Worm (Caenorhabditis elegans) whole organism, young adult: ENCODE measurements around the gene ndub-8.

Source experiments
- B0019.2 ChIP-seq: fragments of 200-800 bp; sonication (Bioruptor generic); conservative IDR thresholded peaks from 2 replicates; pipeline ENCODE4 v1.3.6; 2022; ENCODE audit warnings: missing genetic modification reagents, missing genetic modification characterization, missing compliant biosample characterization
- F22D6.2 ChIP-seq: sonication (generic microtip); optimal IDR thresholded peaks from 2 replicates; lab custom pipeline; 2016; ENCODE audit warnings: mild to moderate bottlenecking, missing genetic modification characterization, missing compliant biosample characterization
- bed-1 ChIP-seq: fragments of 200-800 bp; sonication (Bioruptor generic); IDR thresholded peaks from 2 replicates; pipeline ENCODE4 v1.3.6; 2022; ENCODE audit warnings: missing genetic modification reagents, missing genetic modification characterization, missing compliant biosample characterization
- ceh-91 ChIP-seq: fragments of 200-800 bp; sonication (Bioruptor generic); IDR thresholded peaks from 2 replicates; pipeline ENCODE4 v1.3.6; 2022; ENCODE audit warnings: missing genetic modification reagents, missing genetic modification characterization, missing compliant biosample characterization
- fkh-3 ChIP-seq: sonication (generic microtip); optimal IDR thresholded peaks from 2 replicates; lab custom pipeline; 2016; ENCODE audit warnings: mild to moderate bottlenecking, missing genetic modification characterization, missing compliant biosample characterization
- gei-17 ChIP-seq: fragments of 200-800 bp; sonication (Bioruptor generic); optimal IDR thresholded peaks from 2 replicates; lab custom pipeline; 2018; ENCODE audit warnings: mild to moderate bottlenecking, missing genetic modification characterization, missing compliant biosample characterization
- hrde-1 ChIP-seq: sonication (generic microtip); optimal IDR thresholded peaks from 2 replicates; lab custom pipeline; 2016; ENCODE audit warnings: missing genetic modification characterization, mild to moderate bottlenecking, missing compliant biosample characterization, moderate library complexity, missing genotype, missing genetic modification reagents, borderline replicate concordance
- lin-35 ChIP-seq, 3 experiments: fragments of 150-350 bp in 2 of 3; sonication (generic microtip) in 1 of 3; optimal IDR thresholded peaks; 2 replicates each; lab custom pipeline; 2014 to 2018; ENCODE audit warnings: missing biosample characterization in 3 of 3, missing genetic modification characterization in 3 of 3, missing genetic modification reagents in 3 of 3
- lsy-27 ChIP-seq: sonication (generic microtip); optimal IDR thresholded peaks from 2 replicates; lab custom pipeline; 2017; ENCODE audit warnings: missing genetic modification characterization, mild to moderate bottlenecking, missing compliant biosample characterization, antibody characterized with exemption, missing genotype, borderline replicate concordance; ENCODE audit not compliant: insufficient read depth
- nfya-2 ChIP-seq: fragments of 200-800 bp; sonication (Bioruptor generic); IDR thresholded peaks from 2 replicates; pipeline ENCODE4 v1.3.6; 2022; ENCODE audit warnings: missing genetic modification reagents, missing genetic modification characterization, missing compliant biosample characterization
- nhr-120 ChIP-seq: fragments of 200-800 bp; sonication (Bioruptor generic); IDR thresholded peaks from 2 replicates; pipeline ENCODE4 v1.3.6; 2022; ENCODE audit warnings: missing genetic modification characterization, missing compliant biosample characterization
- nhr-179 ChIP-seq: sonication (generic microtip); optimal IDR thresholded peaks from 2 replicates; lab custom pipeline; 2016; ENCODE audit warnings: mild to moderate bottlenecking, missing genetic modification characterization, missing compliant biosample characterization
- pha-4 ChIP-seq: fragments of 150-350 bp; sonication (generic microtip); optimal IDR thresholded peaks from 2 replicates; lab custom pipeline; 2014; ENCODE audit warnings: missing biosample characterization, missing genetic modification reagents, missing genetic modification characterization
- sea-2 ChIP-seq: fragments of 200-800 bp; sonication (Bioruptor generic); IDR thresholded peaks from 2 replicates; pipeline ENCODE4 v1.3.6; 2022; ENCODE audit warnings: missing genetic modification characterization, missing compliant biosample characterization
- snpc-1.1 ChIP-seq: sonication (generic microtip); optimal IDR thresholded peaks from 2 replicates; lab custom pipeline; 2017; ENCODE audit warnings: missing genetic modification characterization, mild to moderate bottlenecking, missing compliant biosample characterization, antibody characterized with exemption, moderate library complexity, missing genotype, missing genetic modification reagents; ENCODE audit not compliant: insufficient read depth
- xnd-1 ChIP-seq: sonication (generic microtip); optimal IDR thresholded peaks from 2 replicates; lab custom pipeline; 2016; ENCODE audit warnings: missing genotype, missing genetic modification reagents, missing genetic modification characterization, missing compliant biosample characterization
- zfh-2 ChIP-seq: fragments of 200-800 bp; sonication (Bioruptor generic); conservative IDR thresholded peaks from 2 replicates; pipeline ENCODE4 v1.3.6; 2022; ENCODE audit warnings: missing genetic modification reagents, missing genetic modification characterization, missing compliant biosample characterization

The ndub-8 gene

DNA sequence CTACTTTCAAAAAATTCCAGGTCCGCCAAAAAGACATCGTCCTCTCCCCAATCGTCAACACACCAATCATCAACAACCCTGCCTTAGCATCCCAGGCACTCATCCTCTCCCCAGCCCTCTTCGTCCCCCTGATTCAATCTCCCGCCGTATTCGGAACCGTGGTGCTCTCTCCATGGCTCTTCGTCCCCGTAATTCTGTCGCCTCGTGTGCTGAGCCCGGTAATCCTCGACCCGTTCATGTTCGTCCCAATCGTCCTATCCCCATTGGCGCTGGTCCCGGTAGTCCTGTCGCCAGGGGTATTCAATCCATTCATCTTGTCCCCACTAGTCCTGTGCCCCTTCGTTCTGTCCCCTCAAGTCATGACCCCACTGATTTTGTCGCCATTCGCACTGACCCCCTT is 46.4 kb downstream of the ndub-8 start:
- TF ChIP-seq zfh-2 (GFP tag; lab: Robert Waterston, UW) (peak; percentile 79), snpc-1.1 (tag; lab: Kevin White, UChicago) (no peak), sea-2 (GFP tag; lab: Robert Waterston, UW) (no peak), fkh-3 (tag; lab: Kevin White, UChicago) (peak; percentile 31), bed-1 (GFP tag; lab: Robert Waterston, UW) (no peak), B0019.2 (GFP tag; lab: Robert Waterston, UW) (no peak), nhr-120 (GFP tag; lab: Robert Waterston, UW) (no peak), ceh-91 (GFP tag; lab: Robert Waterston, UW) (no peak), nhr-179 (no peak), gei-17 (GFP tag; lab: Kevin White, UChicago) (no peak)
- TF ChIP-seq, all 124 proteins: peak for 2

DNA sequence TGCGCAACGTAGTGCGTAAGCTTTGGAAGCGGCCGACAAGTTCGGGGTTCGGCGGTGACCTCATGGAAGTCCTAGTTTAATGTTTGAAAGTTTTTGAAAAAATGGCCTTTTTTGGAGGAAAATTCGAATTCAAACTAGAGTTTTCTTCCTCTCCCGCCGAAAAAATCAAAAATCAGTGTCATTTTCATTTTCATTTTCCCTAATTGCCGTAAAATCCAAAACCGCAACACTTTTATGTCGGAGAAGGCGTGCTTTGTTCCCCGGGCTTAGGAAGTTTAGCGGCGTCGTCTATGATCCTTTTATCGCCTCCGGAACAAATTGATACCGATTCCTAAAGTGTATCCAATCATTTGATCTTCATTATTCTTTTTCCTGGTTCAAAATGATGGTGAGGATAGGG is 52.2 kb downstream of the ndub-8 start, which contains the start of gene mltn-5:
Gene mltn-5 (plus strand): TSS at position 301 of the 400 bp plus-strand sequence.
- no peak for TF ChIP-seq F22D6.2
- no peak for TF ChIP-seq nfya-2 (GFP tag; lab: Robert Waterston, UW)
- TF ChIP-seq hrde-1, result no peak
- TF ChIP-seq lin-35 (GFP tag; optimal IDR thresholded peaks at IDR 0.05; lab: Kevin White, UChicago), result no peak
- no peak for TF ChIP-seq lsy-27 (tag; lab: Kevin White, UChicago)
- no peak for TF ChIP-seq xnd-1 (tag; lab: Kevin White, UChicago)
- TF ChIP-seq pha-4 (tag; lab: Kevin White, UChicago), result no peak
